Fruit fly (Drosophila melanogaster) whole organism, embryonic: Measurements from ENCODE around the gene Ypel.

ENCODE experiments used
- Abd-B ChIP-seq: fragments of 200-800 bp; sonication (Bioruptor generic); optimal IDR thresholded peaks from 2 replicates; lab custom pipeline; 2018; ENCODE audit warnings: missing biosample characterization, mild to moderate bottlenecking, missing genetic modification characterization, moderate library complexity
- Atf-2 ChIP-seq: fragments of 200-800 bp; sonication (Bioruptor generic); optimal IDR thresholded peaks from 2 replicates; lab custom pipeline; 2016; ENCODE audit warnings: missing biosample characterization, missing genetic modification characterization
- BEAF-32 ChIP-seq: fragments of 200-800 bp; sonication (Bioruptor generic); optimal IDR thresholded peaks from 3 replicates; lab custom pipeline; 2017; ENCODE audit warnings: missing biosample characterization, missing genetic modification characterization, mild to moderate bottlenecking, moderate library complexity, missing genetic modification reagents
- C15 ChIP-seq: fragments of 200-800 bp; sonication (Bioruptor generic); IDR thresholded peaks from 3 replicates; pipeline ENCODE4 v1.3.6; 2022; ENCODE audit warnings: missing biosample characterization, missing genetic modification characterization
- CG10274 ChIP-seq: fragments of 200-800 bp; sonication (Bioruptor generic); optimal IDR thresholded peaks from 3 replicates; lab custom pipeline; 2017; ENCODE audit warnings: missing biosample characterization, mild to moderate bottlenecking, missing genetic modification characterization
- CG10462 ChIP-seq: fragments of 200-800 bp; sonication (Bioruptor generic); optimal IDR thresholded peaks from 2 replicates; lab custom pipeline; 2016; ENCODE audit warnings: missing biosample characterization, missing genetic modification characterization
- CG10543 ChIP-seq: fragments of 200-800 bp; sonication (Bioruptor generic); optimal IDR thresholded peaks from 3 replicates; lab custom pipeline; 2017; ENCODE audit warnings: missing biosample characterization, mild to moderate bottlenecking, missing genetic modification characterization, moderate library complexity
- CG11247 ChIP-seq: fragments of 200-800 bp; sonication (Bioruptor generic); IDR thresholded peaks from 2 replicates; pipeline ENCODE4 v1.3.6; 2022; ENCODE audit warnings: missing biosample characterization, missing genetic modification characterization
- CG14965 ChIP-seq: fragments of 200-800 bp; sonication (Bioruptor generic); optimal IDR thresholded peaks from 2 replicates; lab custom pipeline; 2016; ENCODE audit warnings: missing biosample characterization, missing genetic modification characterization, borderline replicate concordance
- CG1603 ChIP-seq: fragments of 200-800 bp; sonication (Bioruptor generic); optimal IDR thresholded peaks from 2 replicates; lab custom pipeline; 2019; ENCODE audit warnings: missing biosample characterization, mild to moderate bottlenecking, missing genetic modification characterization, moderate library complexity
- CG1647 ChIP-seq: fragments of 200-800 bp; sonication (Bioruptor generic); optimal IDR thresholded peaks from 3 replicates; lab custom pipeline; 2016; ENCODE audit warnings: missing biosample characterization, missing genetic modification characterization
- CG16815 ChIP-seq: fragments of 200-800 bp; sonication (Bioruptor generic); optimal IDR thresholded peaks from 3 replicates; lab custom pipeline; 2017; ENCODE audit warnings: missing biosample characterization, mild to moderate bottlenecking, missing genetic modification characterization
- CG17612 ChIP-seq: fragments of 200-800 bp; sonication (Bioruptor generic); IDR thresholded peaks from 2 replicates; pipeline ENCODE4 v1.3.6; 2022; ENCODE audit warnings: missing biosample characterization, missing genetic modification characterization
- CG18599 ChIP-seq: fragments of 200-800 bp; sonication (Bioruptor generic); optimal IDR thresholded peaks from 3 replicates; lab custom pipeline; 2017; ENCODE audit warnings: missing biosample characterization, missing genetic modification characterization, mild to moderate bottlenecking, moderate library complexity, missing genetic modification reagents
- CG2875 ChIP-seq: fragments of 200-800 bp; sonication (Bioruptor generic); optimal IDR thresholded peaks from 2 replicates; lab custom pipeline; 2017; ENCODE audit warnings: missing biosample characterization, mild to moderate bottlenecking, missing genetic modification characterization, missing genetic modification reagents
- CG32532 ChIP-seq: fragments of 200-800 bp; sonication (Bioruptor generic); IDR thresholded peaks from 2 replicates; pipeline ENCODE4 v1.3.6; 2022; ENCODE audit warnings: missing biosample characterization, missing genetic modification characterization
- CG3281 ChIP-seq: fragments of 200-800 bp; sonication (Bioruptor generic); optimal IDR thresholded peaks from 3 replicates; lab custom pipeline; 2017; ENCODE audit warnings: missing biosample characterization, mild to moderate bottlenecking, missing genetic modification characterization
- CG4424 ChIP-seq: fragments of 200-800 bp; sonication (Bioruptor generic); optimal IDR thresholded peaks from 3 replicates; lab custom pipeline; 2016; ENCODE audit warnings: missing biosample characterization, missing genetic modification characterization
- CG9727 ChIP-seq: fragments of 200-800 bp; sonication (Bioruptor generic); optimal IDR thresholded peaks from 3 replicates; lab custom pipeline; 2017; ENCODE audit warnings: missing biosample characterization, mild to moderate bottlenecking, missing genetic modification characterization
- CG9932 ChIP-seq: fragments of 200-800 bp; sonication (Bioruptor generic); IDR thresholded peaks from 2 replicates; pipeline ENCODE4 v1.3.6; 2022; ENCODE audit warnings: missing biosample characterization, missing genetic modification characterization
- Dek ChIP-seq: fragments of 200-800 bp; sonication (Bioruptor generic); optimal IDR thresholded peaks from 3 replicates; lab custom pipeline; 2019; ENCODE audit warnings: missing biosample characterization, mild to moderate bottlenecking, missing genetic modification characterization, moderate library complexity
- Doc2 ChIP-seq: fragments of 200-800 bp; sonication (Bioruptor generic); IDR thresholded peaks from 2 replicates; pipeline ENCODE4 v1.3.6; 2022; ENCODE audit warnings: missing biosample characterization, missing genetic modification characterization
- Ets97D ChIP-seq: fragments of 200-800 bp; sonication (Bioruptor generic); optimal IDR thresholded peaks from 3 replicates; lab custom pipeline; 2016; ENCODE audit warnings: missing biosample characterization, missing genetic modification characterization
- MTF-1 ChIP-seq: fragments of 200-800 bp; sonication (Bioruptor generic); optimal IDR thresholded peaks from 2 replicates; lab custom pipeline; 2018; ENCODE audit warnings: missing biosample characterization, mild to moderate bottlenecking, missing genetic modification characterization, borderline replicate concordance
- Rx ChIP-seq: fragments of 200-800 bp; sonication (Bioruptor generic); IDR thresholded peaks from 2 replicates; pipeline ENCODE4 v1.3.6; 2022; ENCODE audit warnings: missing biosample characterization, missing genetic modification characterization
- Sin3A ChIP-seq: fragments of >200 bp; optimal IDR thresholded peaks from 2 replicates; lab custom pipeline; 2018
- Sry-δ ChIP-seq: fragments of 200-800 bp; sonication (Bioruptor generic); optimal IDR thresholded peaks from 2 replicates; lab custom pipeline; 2016; ENCODE audit warnings: missing biosample characterization, missing genetic modification characterization
- TFAM ChIP-seq: fragments of 200-800 bp; sonication (Bioruptor generic); optimal IDR thresholded peaks from 2 replicates; lab custom pipeline; 2017; ENCODE audit warnings: missing biosample characterization, missing genetic modification characterization, inconsistent platforms
- abd-A ChIP-seq: fragments of 200-800 bp; sonication (Bioruptor generic); optimal IDR thresholded peaks from 3 replicates; lab custom pipeline; 2019; ENCODE audit warnings: missing biosample characterization, mild to moderate bottlenecking, missing genetic modification characterization, moderate library complexity
- cas ChIP-seq: fragments of 200-800 bp; sonication (Bioruptor generic); IDR thresholded peaks from 2 replicates; pipeline ENCODE4 v1.3.6; 2022; ENCODE audit warnings: missing biosample characterization, missing genetic modification characterization
- corto ChIP-seq: fragments of 200-800 bp; sonication (Bioruptor generic); optimal IDR thresholded peaks from 2 replicates; lab custom pipeline; 2016; ENCODE audit warnings: missing biosample characterization, mild to moderate bottlenecking, missing genetic modification characterization, moderate library complexity
- crol ChIP-seq: fragments of 200-800 bp; sonication (Bioruptor generic); IDR thresholded peaks from 2 replicates; pipeline ENCODE4 v1.3.6; 2022; ENCODE audit warnings: missing biosample characterization, missing genetic modification characterization
- en ChIP-seq: fragments of 200-800 bp; sonication (Bioruptor generic); optimal IDR thresholded peaks from 2 replicates; lab custom pipeline; 2016; ENCODE audit warnings: missing biosample characterization, missing genetic modification characterization
- ewg ChIP-seq: fragments of 200-800 bp; sonication (Bioruptor generic); optimal IDR thresholded peaks from 3 replicates; lab custom pipeline; 2017; ENCODE audit warnings: mild to moderate bottlenecking, missing biosample characterization, missing genetic modification reagents, missing genetic modification characterization
- exex ChIP-seq: fragments of 200-800 bp; sonication (Bioruptor generic); optimal IDR thresholded peaks from 4 replicates; lab custom pipeline; 2018; ENCODE audit warnings: missing biosample characterization, mild to moderate bottlenecking, missing genetic modification characterization, moderate library complexity
- gce ChIP-seq: fragments of 200-800 bp; sonication (Bioruptor generic); IDR thresholded peaks from 3 replicates; pipeline ENCODE4 v1.3.6; 2022; ENCODE audit warnings: missing biosample characterization, missing genetic modification characterization
- gem ChIP-seq: fragments of 200-800 bp; sonication (Bioruptor generic); optimal IDR thresholded peaks from 2 replicates; lab custom pipeline; 2019; ENCODE audit warnings: missing biosample characterization, mild to moderate bottlenecking, missing genetic modification characterization, moderate library complexity
- grau ChIP-seq: fragments of 200-800 bp; optimal IDR thresholded peaks from 3 replicates; lab custom pipeline; 2019; ENCODE audit warnings: missing biosample characterization, mild to moderate bottlenecking, missing genetic modification characterization, moderate library complexity
- hkb ChIP-seq, 2 experiments: fragments of 200-800 bp in 1 of 2; fragments of >200 bp in 1 of 2; sonication (Bioruptor generic) in 1 of 2; IDR thresholded peaks in 1 of 2; optimal IDR thresholded peaks in 1 of 2; 2 replicates each; pipeline versions ENCODE4 v1.3.6 to Lab custom; 2017 to 2022; ENCODE audit warnings: missing biosample characterization in 1 of 2, missing genetic modification characterization in 1 of 2
- kay ChIP-seq: fragments of 200-800 bp; sonication (Bioruptor generic); optimal IDR thresholded peaks from 2 replicates; lab custom pipeline; 2016; ENCODE audit warnings: missing biosample characterization, missing genetic modification characterization
- onecut ChIP-seq: fragments of 200-800 bp; sonication (Bioruptor generic); IDR thresholded peaks from 2 replicates; pipeline ENCODE4 v1.3.6; 2022; ENCODE audit warnings: missing biosample characterization, missing genetic modification characterization
- pb ChIP-seq: fragments of 200-800 bp; sonication (Bioruptor generic); optimal IDR thresholded peaks from 3 replicates; lab custom pipeline; 2016; ENCODE audit warnings: missing biosample characterization, missing genetic modification characterization
- pros ChIP-seq: fragments of 200-800 bp; sonication (Bioruptor generic); optimal IDR thresholded peaks from 3 replicates; lab custom pipeline; 2019; ENCODE audit warnings: missing biosample characterization, mild to moderate bottlenecking, missing genetic modification characterization, moderate library complexity
- salm ChIP-seq: fragments of 200-800 bp; sonication (Bioruptor generic); optimal IDR thresholded peaks from 2 replicates; lab custom pipeline; 2018; ENCODE audit warnings: missing biosample characterization, mild to moderate bottlenecking, missing genetic modification characterization
- sd ChIP-seq: fragments of 200-800 bp; sonication (Bioruptor generic); optimal IDR thresholded peaks from 3 replicates; lab custom pipeline; 2018; ENCODE audit warnings: missing biosample characterization, mild to moderate bottlenecking, missing genetic modification characterization, moderate library complexity
- sens ChIP-seq: fragments of 200-800 bp; sonication (Bioruptor generic); peaks from one replicate; lab custom pipeline; 2016; ENCODE audit warnings: missing biosample characterization, missing genetic modification characterization
- shn ChIP-seq: fragments of 200-800 bp; sonication (Bioruptor generic); optimal IDR thresholded peaks from 3 replicates; lab custom pipeline; 2016; ENCODE audit warnings: missing biosample characterization, missing genetic modification characterization
- sr ChIP-seq: fragments of 200-800 bp; sonication (Bioruptor generic); IDR thresholded peaks from 3 replicates; pipeline ENCODE4 v1.3.6; 2022; ENCODE audit warnings: missing biosample characterization, missing genetic modification characterization
- stwl ChIP-seq: fragments of 200-800 bp; sonication (Bioruptor generic); optimal IDR thresholded peaks from 3 replicates; lab custom pipeline; 2018; ENCODE audit warnings: missing biosample characterization, mild to moderate bottlenecking, missing genetic modification characterization, moderate library complexity
- tgo ChIP-seq: fragments of 200-800 bp; sonication (Bioruptor generic); IDR thresholded peaks from 3 replicates; pipeline ENCODE4 v1.3.6; 2022; ENCODE audit warnings: missing biosample characterization, missing genetic modification characterization
- unpg ChIP-seq: fragments of 200-800 bp; sonication (Bioruptor generic); optimal IDR thresholded peaks from 3 replicates; lab custom pipeline; 2018; ENCODE audit warnings: missing biosample characterization, mild to moderate bottlenecking, missing genetic modification characterization, moderate library complexity
- wek ChIP-seq: fragments of 200-800 bp; sonication (Bioruptor generic); optimal IDR thresholded peaks from 3 replicates; lab custom pipeline; 2018; ENCODE audit warnings: missing biosample characterization, mild to moderate bottlenecking, missing genetic modification characterization, moderate library complexity

Gene Ypel

dm6 chrX:10250659-10251058 is 38.5 kb upstream of the Ypel start (continued):
- TF ChIP-seq CG1647 (GFP tag; lab: Kevin White, UChicago), result no peak
- no peak for TF ChIP-seq MTF-1 (GFP tag; lab: Kevin White, UChicago)
- TF ChIP-seq corto (GFP tag; lab: Kevin White, UChicago), result no peak
- no peak for TF ChIP-seq TFAM (GFP tag; lab: Kevin White, UChicago)
- peak; percentile 36 for TF ChIP-seq grau (tag; lab: Kevin White, UChicago)
- TF ChIP-seq stwl (tag; lab: Kevin White, UChicago), result no peak
- TF ChIP-seq gce (GFP tag; lab: Robert Waterston, UW), result no peak
- TF ChIP-seq Atf-2 (GFP tag; lab: Kevin White, UChicago), result no peak
- peak; percentile 26; the same call in 1 of the 2 replicates for TF ChIP-seq CG32532
- no peak for TF ChIP-seq CG10274
- no peak for TF ChIP-seq CG14965
- TF ChIP-seq pros (GFP tag; lab: Kevin White, UChicago), result no peak
- no peak for TF ChIP-seq onecut (GFP tag; lab: Robert Waterston, UW)
- TF ChIP-seq C15 (GFP tag; lab: Robert Waterston, UW), result no peak
- no peak for TF ChIP-seq salm (tag; lab: Kevin White, UChicago)
- TF ChIP-seq Rx (GFP tag; lab: Robert Waterston, UW), result no peak
- TF ChIP-seq tgo (GFP tag; lab: Robert Waterston, UW), result no peak; the same call in 2 of the 3 replicates
- TF ChIP-seq abd-A, result no peak
- TF ChIP-seq Sin3A (lab: Kevin White, UChicago), result no peak
- peak; percentile 74 for TF ChIP-seq CG18599 (GFP tag; lab: Kevin White, UChicago)
- peak; percentile 45 for TF ChIP-seq gem (tag; lab: Kevin White, UChicago)
- TF ChIP-seq en (GFP tag; lab: Kevin White, UChicago), result no peak
- no peak for TF ChIP-seq CG9932
- TF ChIP-seq unpg (GFP tag; lab: Kevin White, UChicago), result no peak
- TF ChIP-seq BEAF-32 (GFP tag; lab: Kevin White, UChicago), result no peak
- TF ChIP-seq CG17612 (GFP tag; lab: Robert Waterston, UW), result no peak
- TF ChIP-seq CG3281 (GFP tag; lab: Kevin White, UChicago), result peak; percentile 9
- no peak for TF ChIP-seq CG2875 (GFP tag; lab: Kevin White, UChicago)
- no peak for TF ChIP-seq wek (GFP tag; lab: Kevin White, UChicago)
- no peak for TF ChIP-seq Abd-B (GFP tag; lab: Kevin White, UChicago)
- no peak for TF ChIP-seq cas (GFP tag; lab: Robert Waterston, UW)
- no peak for TF ChIP-seq CG4424
- no peak for TF ChIP-seq pb (GFP tag; lab: Kevin White, UChicago)
- peak; percentile 18 for TF ChIP-seq CG9727 (GFP tag; lab: Kevin White, UChicago)
- no peak for TF ChIP-seq Sry-δ
- no peak for TF ChIP-seq sr
- TF ChIP-seq Doc2 (GFP tag; lab: Robert Waterston, UW), result no peak
- no peak for TF ChIP-seq CG1603 (tag; lab: Kevin White, UChicago)
- no peak for TF ChIP-seq CG10543
- TF ChIP-seq Ets97D, result no peak
- TF ChIP-seq crol (GFP tag; lab: Robert Waterston, UW), result no peak
- TF ChIP-seq exex (tag; lab: Kevin White, UChicago), result no peak
- no peak for TF ChIP-seq sens (GFP tag; lab: Kevin White, UChicago)
- no peak for TF ChIP-seq CG11247 (GFP tag; lab: Robert Waterston, UW)
- TF ChIP-seq CG10462 (GFP tag; lab: Kevin White, UChicago), result no peak
- TF ChIP-seq CG16815 (GFP tag; lab: Kevin White, UChicago), result no peak
- TF ChIP-seq shn, result no peak
- TF ChIP-seq kay (GFP tag; lab: Kevin White, UChicago), result no peak
- no peak for TF ChIP-seq Dek
- no peak for TF ChIP-seq sd (tag; lab: Kevin White, UChicago)
- no peak for TF ChIP-seq hkb (optimal IDR thresholded peaks at IDR 0.05; lab: Kevin White, UChicago)
- no peak for TF ChIP-seq hkb (GFP tag; IDR thresholded peaks at IDR 0.05; lab: Robert Waterston, UW)
- TF ChIP-seq ewg (GFP tag; lab: Kevin White, UChicago), result no peak
